Fruit fly (Drosophila melanogaster) whole organism, prepupa: ENCODE measurements around the gene Pde9.

Experiments
- CG10631 ChIP-seq: fragments of 200-800 bp; sonication (Bioruptor generic); optimal IDR thresholded peaks from 2 replicates; lab custom pipeline; 2016; ENCODE audit warnings: missing biosample characterization, missing genetic modification characterization
- CG32006 ChIP-seq: fragments of 200-800 bp; sonication (Bioruptor generic); optimal IDR thresholded peaks from 3 replicates; lab custom pipeline; 2017; ENCODE audit warnings: missing biosample characterization, mild to moderate bottlenecking, missing genetic modification characterization
- CG6808 ChIP-seq: fragments of 200-800 bp; sonication (Bioruptor generic); optimal IDR thresholded peaks from 3 replicates; lab custom pipeline; 2017; ENCODE audit warnings: missing biosample characterization, missing genetic modification characterization, mild to moderate bottlenecking, moderate library complexity, missing genetic modification reagents
- CG6854 ChIP-seq: fragments of 200-800 bp; sonication (Bioruptor generic); optimal IDR thresholded peaks from 2 replicates; lab custom pipeline; 2017; ENCODE audit warnings: missing biosample characterization, mild to moderate bottlenecking, missing genetic modification characterization
- CG8319 ChIP-seq: fragments of 200-800 bp; sonication (Bioruptor generic); optimal IDR thresholded peaks from 3 replicates; lab custom pipeline; 2016; ENCODE audit warnings: missing biosample characterization, missing genetic modification characterization
- Gug ChIP-seq: fragments of 200-800 bp; sonication (Bioruptor generic); IDR thresholded peaks from 2 replicates; pipeline ENCODE4 v1.3.6; 2022; ENCODE audit warnings: missing biosample characterization, missing genetic modification characterization
- Hr4 ChIP-seq: fragments of 200-800 bp; sonication (Bioruptor generic); optimal IDR thresholded peaks from 3 replicates; lab custom pipeline; 2016; ENCODE audit warnings: missing biosample characterization, missing genetic modification characterization
- Met ChIP-seq: fragments of 200-800 bp; sonication (Bioruptor generic); optimal IDR thresholded peaks from 3 replicates; lab custom pipeline; 2016; ENCODE audit warnings: missing biosample characterization, missing genetic modification characterization
- Sox102F ChIP-seq: fragments of 200-800 bp; sonication (Bioruptor generic); optimal IDR thresholded peaks from 2 replicates; lab custom pipeline; 2016; ENCODE audit warnings: missing biosample characterization, mild to moderate bottlenecking, missing genetic modification characterization
- Sox15 ChIP-seq: fragments of 200-800 bp; sonication (Bioruptor generic); optimal IDR thresholded peaks from 3 replicates; lab custom pipeline; 2016; ENCODE audit warnings: missing biosample characterization, missing genetic modification characterization
- fd59A ChIP-seq: fragments of 200-800 bp; sonication (Bioruptor generic); optimal IDR thresholded peaks from 2 replicates; lab custom pipeline; 2017; ENCODE audit warnings: missing biosample characterization, mild to moderate bottlenecking, missing genetic modification characterization, missing genetic modification reagents
- ss ChIP-seq, 2 experiments: fragments of 200-800 bp; sonication (Bioruptor generic); optimal IDR thresholded peaks; 2 replicates in 1 of 2; 3 replicates in 1 of 2; lab custom pipeline; 2017 to 2018; ENCODE audit warnings: mild to moderate bottlenecking in 2 of 2, missing biosample characterization in 2 of 2, missing genetic modification characterization in 2 of 2, moderate library complexity in 1 of 2
- vri ChIP-seq: fragments of 200-800 bp; sonication (Bioruptor generic); optimal IDR thresholded peaks from 3 replicates; lab custom pipeline; 2016; ENCODE audit warnings: missing biosample characterization, mild to moderate bottlenecking, missing genetic modification characterization

dm6 chrX:12763467-12763866, 133.7 kb downstream of the Pde9 start, which contains the start of gene pira:
- TF ChIP-seq Sox102F (GFP tag; lab: Kevin White, UChicago), result no peak
- TF ChIP-seq vri (GFP tag; lab: Kevin White, UChicago), result no peak
- TF ChIP-seq CG32006 (GFP tag; lab: Kevin White, UChicago), result no peak
- TF ChIP-seq CG10631 (GFP tag; lab: Kevin White, UChicago), result no peak
- no peak for TF ChIP-seq Gug (GFP tag; lab: Robert Waterston, UW)
- TF ChIP-seq Hr4 (GFP tag; lab: Kevin White, UChicago), result no peak
- TF ChIP-seq CG8319, result no peak
- TF ChIP-seq CG6808 (GFP tag; lab: Kevin White, UChicago), result no peak
- TF ChIP-seq fd59A (GFP tag; lab: Kevin White, UChicago), result no peak
- no peak for TF ChIP-seq ss (GFP tag; optimal IDR thresholded peaks at IDR 0.05; lab: Kevin White, UChicago)
- no peak for TF ChIP-seq Met (GFP tag; lab: Kevin White, UChicago)
- TF ChIP-seq CG6854 (GFP tag; lab: Kevin White, UChicago), result no peak
- TF ChIP-seq Sox15, result no peak
